Fruit fly (Drosophila melanogaster): ENCODE results near the gene CG18547.

CG18547 gene

DNA sequence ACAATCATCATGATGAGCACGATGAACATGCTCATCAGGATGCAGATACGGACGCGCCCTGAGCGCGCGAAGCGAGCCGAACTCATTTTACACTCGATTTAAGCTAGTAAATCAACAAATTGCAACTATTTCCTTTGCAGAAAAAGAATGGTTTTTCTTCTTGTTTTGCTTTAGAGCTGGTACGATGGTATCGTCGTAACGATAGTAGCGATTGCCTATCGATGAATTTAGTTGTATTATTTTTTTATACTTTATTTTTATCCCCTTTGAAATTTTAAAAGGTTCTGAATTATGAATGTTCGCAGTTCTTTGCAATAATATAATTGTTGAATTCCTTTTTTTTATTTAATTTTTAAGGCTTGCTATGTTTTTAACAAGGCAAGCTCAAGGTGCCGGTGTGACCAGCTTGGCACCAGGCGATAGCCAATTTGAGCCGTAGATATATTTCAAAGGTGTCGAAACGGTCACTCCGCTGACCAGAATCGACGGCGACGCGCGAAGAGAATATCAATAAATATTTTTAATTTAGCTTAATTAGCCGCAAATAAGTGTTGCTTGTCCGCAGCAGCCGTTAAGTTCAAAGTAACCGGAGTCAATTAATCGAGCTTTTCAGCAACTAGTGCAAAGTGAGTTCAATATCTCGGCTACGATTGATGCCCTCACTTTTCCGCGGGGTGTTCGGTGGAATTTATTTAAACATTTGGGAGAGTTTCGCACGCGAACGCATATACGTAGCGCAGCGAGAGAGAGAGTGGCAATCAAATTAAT, 12.7 kb downstream of the CG18547 start, which contains the start of the genes CG12213 and GC1 (continued):
- TF ChIP-seq cg (GFP tag; optimal IDR thresholded peaks at IDR 0.05), result no peak
- TF ChIP-seq yki (optimal IDR thresholded peaks at IDR 0.05), result no peak
- peak; percentile 40 for TF ChIP-seq CG12155 (GFP tag; optimal IDR thresholded peaks at IDR 0.05)
- TF ChIP-seq CG7963 (GFP tag; IDR thresholded peaks at IDR 0.05; ENCODE audit: partially characterized antibody), result peak; percentile 91
- TF ChIP-seq lilli (GFP tag; optimal IDR thresholded peaks at IDR 0.05), result peak; percentile 61
- TF ChIP-seq dati (GFP tag; IDR thresholded peaks at IDR 0.05), result no peak
- no peak for TF ChIP-seq lab (GFP tag; optimal IDR thresholded peaks at IDR 0.05)
- no peak; the same call in 1 of the 2 replicates for TF ChIP-seq sob (GFP tag; IDR thresholded peaks at IDR 0.05)
- no peak for TF ChIP-seq lmd (GFP tag; IDR thresholded peaks at IDR 0.05)
- no peak for TF ChIP-seq CG14050 (GFP tag; IDR thresholded peaks at IDR 0.05)
- TF ChIP-seq zf30C (GFP tag; optimal IDR thresholded peaks at IDR 0.05), result no peak
- TF ChIP-seq zfh1 (GFP tag; IDR thresholded peaks at IDR 0.05), result no peak
- TF ChIP-seq pho (GFP tag; optimal IDR thresholded peaks at IDR 0.05), result no peak
- no peak for TF ChIP-seq pros (GFP tag; optimal IDR thresholded peaks at IDR 0.05)
- no peak for TF ChIP-seq sc (optimal IDR thresholded peaks at IDR 0.05)
- no peak for TF ChIP-seq sc (GFP tag; optimal IDR thresholded peaks at IDR 0.05)
- TF ChIP-seq D (optimal IDR thresholded peaks at IDR 0.05), result no peak
- no peak for TF ChIP-seq D (GFP tag; optimal IDR thresholded peaks at IDR 0.05)
- no peak for TF ChIP-seq odd (GFP tag; optimal IDR thresholded peaks at IDR 0.05)
- TF ChIP-seq CG18262 (tag; optimal IDR thresholded peaks at IDR 0.05), result peak; percentile 38
- no peak for TF ChIP-seq Camta (GFP tag; optimal IDR thresholded peaks at IDR 0.05)
- peak; percentile 99 for TF ChIP-seq unc-4 (GFP tag; IDR thresholded peaks at IDR 0.05; ENCODE audit: partially characterized antibody)
- peak; percentile 72 for TF ChIP-seq crol (GFP tag; IDR thresholded peaks at IDR 0.05)
- TF ChIP-seq wdn (GFP tag; IDR thresholded peaks at IDR 0.05), result no peak
- TF ChIP-seq CG3995 (GFP tag; optimal IDR thresholded peaks at IDR 0.05), result peak; percentile 90
- TF ChIP-seq CG1603 (tag; optimal IDR thresholded peaks at IDR 0.05), result peak; percentile 17
- TF ChIP-seq Usf (GFP tag; optimal IDR thresholded peaks at IDR 0.05), result no peak
- TF ChIP-seq Sry-δ (GFP tag; optimal IDR thresholded peaks at IDR 0.05), result peak; percentile 93
- no peak for TF ChIP-seq CG10654 (GFP tag; optimal IDR thresholded peaks at IDR 0.05)
- no peak for TF ChIP-seq NK7.1 (GFP tag; optimal IDR thresholded peaks at IDR 0.05)
- TF ChIP-seq kay (GFP tag; optimal IDR thresholded peaks at IDR 0.05), result no peak
- peak; percentile 83 for TF ChIP-seq CG2116 (GFP tag; optimal IDR thresholded peaks at IDR 0.05)
- TF ChIP-seq CG6765 (GFP tag; optimal IDR thresholded peaks at IDR 0.05), result no peak
- TF ChIP-seq Atf3 (GFP tag; optimal IDR thresholded peaks at IDR 0.05), result no peak
- TF ChIP-seq cad (GFP tag; optimal IDR thresholded peaks at IDR 0.05), result peak; percentile 1
- no peak for TF ChIP-seq klu (GFP tag; IDR thresholded peaks at IDR 0.05)
- no peak for TF ChIP-seq bsh (GFP tag; optimal IDR thresholded peaks at IDR 0.05)
- TF ChIP-seq cato (GFP tag; optimal IDR thresholded peaks at IDR 0.05; ENCODE audit: borderline replicate concordance), result no peak
- no peak for TF ChIP-seq rib (GFP tag; IDR thresholded peaks at IDR 0.05)
- TF ChIP-seq D19B (GFP tag; optimal IDR thresholded peaks at IDR 0.05), result no peak
- no peak for TF ChIP-seq CG12942 (GFP tag; optimal IDR thresholded peaks at IDR 0.05)
- peak; percentile 62 for TF ChIP-seq MBD-R2 (GFP tag; IDR thresholded peaks at IDR 0.05)
- TF ChIP-seq az2 (GFP tag; optimal IDR thresholded peaks at IDR 0.05), result no peak
- no peak for TF ChIP-seq CG12071 (GFP tag; optimal IDR thresholded peaks at IDR 0.05)
- TF ChIP-seq CG6854 (GFP tag; optimal IDR thresholded peaks at IDR 0.05), result no peak
- TF ChIP-seq CG13775 (GFP tag; optimal IDR thresholded peaks at IDR 0.05), result peak; percentile 7
- peak; percentile 30 for TF ChIP-seq zen (tag; optimal IDR thresholded peaks at IDR 0.05)
- no peak for TF ChIP-seq CG32532 (GFP tag; IDR thresholded peaks at IDR 0.05)
- no peak for TF ChIP-seq B-H2 (GFP tag; optimal IDR thresholded peaks at IDR 0.05)
- peak; percentile 80 for TF ChIP-seq Lhr (GFP tag; optimal IDR thresholded peaks at IDR 0.05)
- peak; percentile 17 for TF ChIP-seq CG7839 (tag; optimal IDR thresholded peaks at IDR 0.05)
